Fruit fly (Drosophila melanogaster) whole organism, wandering third instar larva: ENCODE measurements around the gene pst.

Source experiments
- CG32264 ChIP-seq: fragments of 200-800 bp; sonication (Bioruptor generic); optimal IDR thresholded peaks from 2 replicates; lab custom pipeline; 2016; ENCODE audit warnings: missing biosample characterization, missing genetic modification characterization
- Dfd ChIP-seq: fragments of >200 bp; optimal IDR thresholded peaks from 2 replicates; lab custom pipeline; 2017; ENCODE audit warnings: missing biosample characterization, missing genetic modification characterization
- Dif ChIP-seq: fragments of 200-275, 200-300 bp; sonication (Bioruptor generic); optimal IDR thresholded peaks from 2 replicates; lab custom pipeline; 2018; ENCODE audit warnings: missing biosample characterization, missing genetic modification characterization; ENCODE audit not compliant: partially characterized antibody
- Hr78 ChIP-seq: fragments of >200 bp; optimal IDR thresholded peaks from 2 replicates; lab custom pipeline; 2017; ENCODE audit warnings: missing biosample characterization, missing genetic modification characterization
- Jra ChIP-seq: sonication (Bioruptor generic); optimal IDR thresholded peaks from 2 replicates; lab custom pipeline; 2016; ENCODE audit warnings: missing biosample characterization, missing genetic modification characterization
- Mio ChIP-seq: sonication (Bioruptor generic); optimal IDR thresholded peaks from 2 replicates; lab custom pipeline; 2016; ENCODE audit warnings: missing biosample characterization, missing genetic modification characterization
- N ChIP-seq: fragments of >200 bp; optimal IDR thresholded peaks from 2 replicates; lab custom pipeline; 2018; ENCODE audit warnings: missing biosample characterization, missing external identifiers, missing genetic modification characterization
- foxo ChIP-seq, 2 experiments: fragments of 200-800 bp; sonication (Bioruptor generic); optimal IDR thresholded peaks; 2 replicates in 1 of 2; 3 replicates in 1 of 2; lab custom pipeline; 2016 to 2017; ENCODE audit warnings: missing biosample characterization in 2 of 2, missing genetic modification characterization in 2 of 2
- fru ChIP-seq: fragments of 200-800 bp; sonication (Bioruptor generic); optimal IDR thresholded peaks from 3 replicates; lab custom pipeline; 2016; ENCODE audit warnings: missing biosample characterization, mild to moderate bottlenecking, missing genetic modification characterization
- h ChIP-seq: fragments of 200-800 bp; sonication (Bioruptor generic); optimal IDR thresholded peaks from 3 replicates; lab custom pipeline; 2016; ENCODE audit warnings: missing biosample characterization, mild to moderate bottlenecking, missing genetic modification characterization
- pan ChIP-seq: fragments of >200 bp; optimal IDR thresholded peaks from 2 replicates; lab custom pipeline; 2017
- psq ChIP-seq: fragments of 200-800 bp; sonication (Bioruptor generic); optimal IDR thresholded peaks from 3 replicates; lab custom pipeline; 2017; ENCODE audit warnings: missing biosample characterization, mild to moderate bottlenecking, missing genetic modification characterization, moderate library complexity
- sage ChIP-seq: fragments of 200-800 bp; sonication (Bioruptor generic); optimal IDR thresholded peaks from 2 replicates; lab custom pipeline; 2016; ENCODE audit warnings: missing biosample characterization, mild to moderate bottlenecking, missing genetic modification characterization
- usp ChIP-seq: fragments of >200 bp; optimal IDR thresholded peaks from 2 replicates; lab custom pipeline; 2017; ENCODE audit warnings: missing biosample characterization, missing genetic modification characterization

DNA sequence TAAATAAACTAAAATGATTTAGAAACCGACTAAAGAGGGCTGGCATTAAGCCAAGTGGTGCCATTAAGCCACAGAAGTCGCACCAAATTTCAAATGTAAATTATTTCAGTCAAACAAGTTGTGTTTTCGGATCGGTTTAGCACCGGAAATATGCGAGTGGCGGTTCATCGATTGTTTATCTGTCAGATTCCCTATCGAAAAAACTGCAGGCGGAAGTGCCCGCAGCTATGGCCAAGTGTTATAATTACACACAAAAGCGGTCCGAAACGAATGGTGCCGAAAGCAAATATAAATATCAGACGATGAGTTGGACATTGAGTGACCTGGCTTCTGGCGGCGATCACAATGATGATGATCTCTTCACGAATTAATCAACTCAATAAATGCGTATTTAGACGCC is 29.9 kb upstream of the pst start:
- TF ChIP-seq Dfd (GFP tag; lab: Kevin White, UChicago) (no peak), sage (GFP tag; lab: Kevin White, UChicago) (no peak), CG32264 (GFP tag; lab: Kevin White, UChicago) (no peak), fru (no peak), N (no peak), Jra (GFP tag; lab: Kevin White, UChicago) (no peak), usp (GFP tag; lab: Kevin White, UChicago) (no peak), foxo (GFP tag; optimal IDR thresholded peaks at IDR 0.05; lab: Kevin White, UChicago) (no peak), Dif (no peak), psq (GFP tag; lab: Kevin White, UChicago) (no peak), Mio (no peak), Hr78 (GFP tag; lab: Kevin White, UChicago) (no peak), h (GFP tag; lab: Kevin White, UChicago) (no peak), pan (lab: Kevin White, UChicago) (no peak)
